Fruit fly (Drosophila melanogaster) whole organism, embryonic: Measurements from ENCODE around the gene mRpS31.
A peak's percentile ranks its signal among the peaks of the same experiment; 100 is the strongest.

Experiments
- Aef1 ChIP-seq: fragments of 200-800 bp; sonication (Bioruptor generic); IDR thresholded peaks from 3 replicates; pipeline ENCODE4 v1.3.6; 2022; ENCODE audit warnings: missing biosample characterization, missing genetic modification characterization
- CG10274 ChIP-seq: fragments of 200-800 bp; sonication (Bioruptor generic); optimal IDR thresholded peaks from 3 replicates; lab custom pipeline; 2017; ENCODE audit warnings: missing biosample characterization, mild to moderate bottlenecking, missing genetic modification characterization
- CG10654 ChIP-seq: fragments of 200-800 bp; sonication (Bioruptor generic); optimal IDR thresholded peaks from 2 replicates; lab custom pipeline; 2016; ENCODE audit warnings: missing biosample characterization, missing genetic modification characterization
- CG10959 ChIP-seq: fragments of 200-800 bp; sonication (Bioruptor generic); IDR thresholded peaks from 2 replicates; pipeline ENCODE4 v1.3.6; 2022; ENCODE audit warnings: missing biosample characterization, missing genetic modification characterization
- CG14050 ChIP-seq: fragments of 200-800 bp; sonication (Bioruptor generic); IDR thresholded peaks from 3 replicates; pipeline ENCODE4 v1.3.6; 2022; ENCODE audit warnings: missing biosample characterization, missing genetic modification characterization
- CG15011 ChIP-seq: fragments of 200-800 bp; sonication (Bioruptor generic); optimal IDR thresholded peaks from 3 replicates; lab custom pipeline; 2018; ENCODE audit warnings: missing biosample characterization, mild to moderate bottlenecking, missing genetic modification characterization
- CG15073 ChIP-seq: fragments of 200-800 bp; sonication (Bioruptor generic); optimal IDR thresholded peaks from 2 replicates; lab custom pipeline; 2016; ENCODE audit warnings: missing biosample characterization, missing genetic modification characterization
- CG1602 ChIP-seq: fragments of 200-800 bp; sonication (Bioruptor generic); optimal IDR thresholded peaks from 3 replicates; lab custom pipeline; 2016; ENCODE audit warnings: missing biosample characterization, missing genetic modification characterization
- CG1647 ChIP-seq: fragments of 200-800 bp; sonication (Bioruptor generic); optimal IDR thresholded peaks from 3 replicates; lab custom pipeline; 2016; ENCODE audit warnings: missing biosample characterization, missing genetic modification characterization
- CG18476 ChIP-seq: fragments of 200-800 bp; sonication (Bioruptor generic); optimal IDR thresholded peaks from 2 replicates; lab custom pipeline; 2016; ENCODE audit warnings: missing biosample characterization, mild to moderate bottlenecking, missing genetic modification characterization
- CG30431 ChIP-seq: fragments of 200-800 bp; sonication (Bioruptor generic); optimal IDR thresholded peaks from 2 replicates; lab custom pipeline; 2017; ENCODE audit warnings: missing biosample characterization, missing genetic modification characterization
- CG31224 ChIP-seq: fragments of 200-800 bp; sonication (Bioruptor generic); IDR thresholded peaks from 2 replicates; pipeline ENCODE4 v1.3.6; 2022; ENCODE audit warnings: missing biosample characterization, missing genetic modification characterization
- CG33557 ChIP-seq: fragments of 200-800 bp; sonication (Bioruptor generic); optimal IDR thresholded peaks from 2 replicates; lab custom pipeline; 2019; ENCODE audit warnings: missing biosample characterization, mild to moderate bottlenecking, missing genetic modification characterization, moderate library complexity
- CG4282 ChIP-seq: fragments of 200-800 bp; sonication (Bioruptor generic); optimal IDR thresholded peaks from 2 replicates; lab custom pipeline; 2016; ENCODE audit warnings: missing biosample characterization, missing genetic modification characterization
- CG4424 ChIP-seq: fragments of 200-800 bp; sonication (Bioruptor generic); optimal IDR thresholded peaks from 3 replicates; lab custom pipeline; 2016; ENCODE audit warnings: missing biosample characterization, missing genetic modification characterization
- CG4707 ChIP-seq: fragments of 200-800 bp; sonication (Bioruptor generic); optimal IDR thresholded peaks from 2 replicates; lab custom pipeline; 2018; ENCODE audit warnings: missing biosample characterization, mild to moderate bottlenecking, missing genetic modification characterization, moderate library complexity
- CG6175 ChIP-seq: fragments of 200-800 bp; sonication (Bioruptor generic); IDR thresholded peaks from 3 replicates; pipeline ENCODE4 v1.3.6; 2022; ENCODE audit warnings: missing biosample characterization, missing genetic modification characterization
- CG6813 ChIP-seq: fragments of 200-800 bp; sonication (Bioruptor generic); optimal IDR thresholded peaks from 2 replicates; lab custom pipeline; 2017; ENCODE audit warnings: missing biosample characterization, missing genetic modification characterization, mild to moderate bottlenecking, moderate library complexity, missing genetic modification reagents
- CG9817 ChIP-seq: fragments of 200-800 bp; sonication (Bioruptor generic); optimal IDR thresholded peaks from 2 replicates; lab custom pipeline; 2018; ENCODE audit warnings: missing biosample characterization, mild to moderate bottlenecking, missing genetic modification characterization, moderate library complexity
- CTCF ChIP-seq: fragments of 200-800 bp; sonication (Bioruptor generic); optimal IDR thresholded peaks from 2 replicates; lab custom pipeline; 2017; ENCODE audit warnings: missing biosample characterization, mild to moderate bottlenecking, missing genetic modification characterization, moderate library complexity
- CrebB ChIP-seq: fragments of 200-800 bp; sonication (Bioruptor generic); optimal IDR thresholded peaks from 3 replicates; lab custom pipeline; 2018; ENCODE audit warnings: missing biosample characterization, mild to moderate bottlenecking, missing genetic modification characterization
- D19A ChIP-seq: fragments of 200-800 bp; optimal IDR thresholded peaks from 3 replicates; lab custom pipeline; 2019; ENCODE audit warnings: missing biosample characterization, mild to moderate bottlenecking, missing genetic modification characterization, moderate library complexity
- Dfd ChIP-seq, 2 experiments: fragments of >200 bp; optimal IDR thresholded peaks; 2 replicates each; lab custom pipeline; 2017; ENCODE audit warnings: missing biosample characterization in 2 of 2, missing genetic modification characterization in 2 of 2
- E2f1 ChIP-seq: fragments of 200-800 bp; sonication (Bioruptor generic); IDR thresholded peaks from 2 replicates; pipeline ENCODE4 v1.3.6; 2022; ENCODE audit warnings: missing biosample characterization, missing genetic modification characterization
- Fer2 ChIP-seq: fragments of 200-800 bp; sonication (Bioruptor generic); optimal IDR thresholded peaks from 2 replicates; lab custom pipeline; 2018; ENCODE audit warnings: missing biosample characterization, mild to moderate bottlenecking, missing genetic modification characterization, moderate library complexity
- Lpt ChIP-seq: fragments of >200 bp; optimal IDR thresholded peaks from 2 replicates; lab custom pipeline; 2018; ENCODE audit warnings: missing biosample characterization, missing genetic modification characterization
- Mad ChIP-seq: fragments of 200-800 bp; sonication (Bioruptor generic); optimal IDR thresholded peaks from 2 replicates; lab custom pipeline; 2016; ENCODE audit warnings: missing biosample characterization, missing genetic modification characterization
- Meics ChIP-seq: fragments of 200-800 bp; sonication (Bioruptor generic); optimal IDR thresholded peaks from 2 replicates; lab custom pipeline; 2017; ENCODE audit warnings: missing biosample characterization, mild to moderate bottlenecking, missing genetic modification characterization
- Oli ChIP-seq: fragments of 200-800 bp; sonication (Bioruptor generic); optimal IDR thresholded peaks from 2 replicates; lab custom pipeline; 2018; ENCODE audit warnings: missing biosample characterization, mild to moderate bottlenecking, missing genetic modification characterization, moderate library complexity
- Optix ChIP-seq: fragments of 200-800 bp; sonication (Bioruptor generic); IDR thresholded peaks from 3 replicates; pipeline ENCODE4 v1.3.6; 2022; ENCODE audit warnings: missing biosample characterization, missing genetic modification characterization
- Taf1 ChIP-seq: fragments of 200-800 bp; sonication (Bioruptor generic); IDR thresholded peaks from 2 replicates; pipeline ENCODE4 v1.3.6; 2022; ENCODE audit warnings: missing biosample characterization, missing genetic modification characterization
- Usf ChIP-seq: fragments of 200-800 bp; sonication (Bioruptor generic); optimal IDR thresholded peaks from 2 replicates; lab custom pipeline; 2017; ENCODE audit warnings: missing genotype, missing biosample characterization, missing genetic modification characterization
- YL-1 ChIP-seq: fragments of 200-800 bp; sonication (Bioruptor generic); optimal IDR thresholded peaks from 3 replicates; lab custom pipeline; 2017; ENCODE audit warnings: missing biosample characterization, mild to moderate bottlenecking, missing genetic modification characterization
- aop ChIP-seq: fragments of 200-800 bp; sonication (Bioruptor generic); IDR thresholded peaks from 2 replicates; pipeline ENCODE4 v1.3.6; 2022; ENCODE audit warnings: missing biosample characterization, missing genetic modification characterization
- cad ChIP-seq: fragments of >200 bp; optimal IDR thresholded peaks from 2 replicates; lab custom pipeline; 2017; ENCODE audit warnings: missing biosample characterization, missing genetic modification characterization
- dati ChIP-seq: fragments of 200-800 bp; sonication (Bioruptor generic); IDR thresholded peaks from 2 replicates; pipeline ENCODE4 v1.3.6; 2022; ENCODE audit warnings: missing biosample characterization, missing genetic modification characterization
- eve ChIP-seq, 2 experiments: fragments of >200 bp; optimal IDR thresholded peaks; 2 replicates each; lab custom pipeline; 2017; ENCODE audit warnings: missing biosample characterization in 2 of 2, missing genetic modification characterization in 2 of 2
- eyg ChIP-seq: fragments of 200-800 bp; sonication (Bioruptor generic); optimal IDR thresholded peaks from 3 replicates; lab custom pipeline; 2016; ENCODE audit warnings: missing biosample characterization, missing genetic modification characterization
- lab ChIP-seq: fragments of 200-800 bp; sonication (Bioruptor generic); optimal IDR thresholded peaks from 3 replicates; lab custom pipeline; 2017; ENCODE audit warnings: missing biosample characterization, missing genetic modification characterization, mild to moderate bottlenecking, moderate library complexity, missing genetic modification reagents
- lbe ChIP-seq: fragments of 200-800 bp; sonication (Bioruptor generic); optimal IDR thresholded peaks from 2 replicates; lab custom pipeline; 2016; ENCODE audit warnings: missing biosample characterization, mild to moderate bottlenecking, missing genetic modification characterization
- lmd ChIP-seq: fragments of 200-800 bp; sonication (Bioruptor generic); IDR thresholded peaks from 2 replicates; pipeline ENCODE4 v1.3.6; 2022; ENCODE audit warnings: missing biosample characterization, missing genetic modification characterization
- otp ChIP-seq: fragments of 200-800 bp; sonication (Bioruptor generic); IDR thresholded peaks from 3 replicates; pipeline ENCODE4, ENCODE4 v1.3.6; 2022; ENCODE audit warnings: missing biosample characterization, missing genetic modification characterization
- pan ChIP-seq, 4 experiments: fragments of >200 bp in 3 of 4; fragments of 200-800 bp in 1 of 4; sonication (Bioruptor generic) in 1 of 4; optimal IDR thresholded peaks in 3 of 4; IDR thresholded peaks in 1 of 4; 2 replicates each; pipeline versions ENCODE4 v1.3.6 to Lab custom; 2017 to 2022; ENCODE audit warnings: missing biosample characterization in 2 of 4, missing genetic modification characterization in 2 of 4, mixed read lengths in 1 of 4
- psq ChIP-seq: fragments of 200-800 bp; sonication (Bioruptor generic); optimal IDR thresholded peaks from 2 replicates; lab custom pipeline; 2017; ENCODE audit warnings: missing biosample characterization, missing genetic modification characterization
- rib ChIP-seq: fragments of 200-800 bp; sonication (Bioruptor generic); IDR thresholded peaks from 2 replicates; pipeline ENCODE4 v1.3.6; 2022; ENCODE audit warnings: missing biosample characterization, missing genetic modification characterization
- ro ChIP-seq: fragments of 200-800 bp; sonication (Bioruptor generic); IDR thresholded peaks from 2 replicates; pipeline ENCODE4 v1.3.6; 2022; ENCODE audit warnings: missing biosample characterization, missing genetic modification characterization
- schlank ChIP-seq: fragments of 200-800 bp; sonication (Bioruptor generic); optimal IDR thresholded peaks from 2 replicates; lab custom pipeline; 2018; ENCODE audit warnings: missing biosample characterization, mild to moderate bottlenecking, missing genetic modification characterization
- sima ChIP-seq: fragments of 200-800 bp; sonication (Bioruptor generic); optimal IDR thresholded peaks from 2 replicates; lab custom pipeline; 2016; ENCODE audit warnings: missing biosample characterization, missing genetic modification characterization
- slbo ChIP-seq: fragments of 200-800 bp; sonication (Bioruptor generic); IDR thresholded peaks from 2 replicates; pipeline ENCODE4 v1.3.6; 2022; ENCODE audit warnings: missing biosample characterization, missing genetic modification characterization
- trh ChIP-seq: fragments of 200-800 bp; sonication (Bioruptor generic); optimal IDR thresholded peaks from 2 replicates; lab custom pipeline; 2016; ENCODE audit warnings: missing biosample characterization, missing genetic modification characterization
- twi ChIP-seq: fragments of 200-800 bp; optimal IDR thresholded peaks from 2 replicates; lab custom pipeline; 2019; ENCODE audit warnings: missing biosample characterization, mild to moderate bottlenecking, missing genetic modification characterization, moderate library complexity
- z ChIP-seq: fragments of 200-800 bp; sonication (Bioruptor generic); IDR thresholded peaks from 3 replicates; pipeline ENCODE4 v1.3.6; 2022; ENCODE audit warnings: missing biosample characterization, missing genetic modification characterization

Gene mRpS31

DNA sequence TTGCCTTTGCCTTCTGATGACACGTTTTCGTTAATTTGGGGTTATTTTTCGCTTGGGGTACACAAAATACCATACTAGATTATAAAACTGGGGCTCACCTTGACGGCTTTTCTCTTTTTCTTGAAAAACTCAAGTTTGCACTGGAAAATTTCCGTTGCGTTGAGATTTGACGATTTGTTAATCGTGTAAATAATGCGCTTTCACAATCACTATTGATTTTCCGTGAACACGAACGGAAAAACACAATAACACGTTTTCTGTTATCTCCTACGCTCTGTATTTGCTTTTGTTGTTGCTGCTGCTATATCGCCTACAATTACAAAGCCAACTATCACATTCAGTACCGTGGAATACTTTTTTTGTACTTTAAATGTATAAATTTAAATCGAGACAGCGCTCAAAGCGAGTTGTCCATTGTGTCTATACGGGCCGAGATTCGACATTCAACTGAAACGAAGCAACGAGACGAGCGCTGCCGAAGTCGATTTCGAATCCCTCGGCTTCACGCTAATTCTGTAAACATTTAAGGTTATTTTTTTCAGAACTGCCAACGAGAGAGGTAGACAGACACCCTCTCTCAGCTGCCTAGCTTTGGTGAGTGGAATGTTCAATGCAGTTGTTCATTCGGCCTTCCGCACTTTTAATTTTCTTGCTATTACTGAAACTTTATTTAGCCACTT, 41.5 kb downstream of the mRpS31 start (continued):
- TF ChIP-seq trh (GFP tag; lab: Kevin White, UChicago) (no peak), eve (GFP tag; optimal IDR thresholded peaks at IDR 0.05; lab: Kevin White, UChicago) (no peak), lab (GFP tag; lab: Kevin White, UChicago) (peak; percentile 23), sima (no peak), Fer2 (tag; lab: Kevin White, UChicago) (no peak), CG4424 (no peak), CG10654 (GFP tag; lab: Kevin White, UChicago) (no peak), CG14050 (GFP tag; lab: Robert Waterston, UW) (no peak), CG6813 (GFP tag; lab: Kevin White, UChicago) (no peak), z (GFP tag; lab: Robert Waterston, UW) (peak; percentile 61; the same call in 2 of the 3 replicates), CG33557 (GFP tag; lab: Kevin White, UChicago) (no peak), YL-1 (GFP tag; lab: Kevin White, UChicago) (no peak), slbo (GFP tag; lab: Robert Waterston, UW) (no peak), Mad (no peak), CG4707 (GFP tag; lab: Kevin White, UChicago) (peak; percentile 11), lmd (GFP tag; lab: Robert Waterston, UW) (no peak), Lpt (GFP tag; lab: Kevin White, UChicago) (no peak), rib (peak; percentile 66), CG9817 (tag; lab: Kevin White, UChicago) (no peak), CG4282 (GFP tag; lab: Kevin White, UChicago) (no peak), cad (no peak), CG15073 (no peak), CG15011 (GFP tag; lab: Kevin White, UChicago) (no peak), CG30431 (GFP tag; lab: Kevin White, UChicago) (no peak), Meics (no peak), E2f1 (GFP tag; lab: Robert Waterston, UW) (no peak; the same call in 1 of the 2 replicates), psq (GFP tag; lab: Kevin White, UChicago) (no peak), CrebB (peak; percentile 33), pan (optimal IDR thresholded peaks at IDR 0.05; lab: Kevin White, UChicago) (no peak), pan (GFP tag; optimal IDR thresholded peaks at IDR 0.05 in 1 of 2, IDR thresholded peaks at IDR 0.05 in 1 of 2) (no peak), Usf (GFP tag; lab: Kevin White, UChicago) (no peak), Dfd (GFP tag; optimal IDR thresholded peaks at IDR 0.05; lab: Kevin White, UChicago) (no peak), CG1602 (GFP tag; lab: Kevin White, UChicago) (no peak), aop (GFP tag; lab: Robert Waterston, UW) (no peak; the same call in 1 of the 2 replicates), schlank (tag; lab: Kevin White, UChicago) (peak; percentile 5), CG18476 (no peak), CG10959 (GFP tag; lab: Robert Waterston, UW) (no peak), CG1647 (no peak), otp (GFP tag; lab: Robert Waterston, UW) (peak; percentile 55; the same call in 1 of the 3 replicates), Oli (tag; lab: Kevin White, UChicago) (no peak), CG10274 (GFP tag; lab: Kevin White, UChicago) (no peak), CTCF (GFP tag; lab: Kevin White, UChicago) (no peak), twi (tag; lab: Kevin White, UChicago) (no peak), ro (GFP tag; lab: Robert Waterston, UW) (no peak), eyg (GFP tag; lab: Kevin White, UChicago) (no peak), dati (GFP tag; lab: Robert Waterston, UW) (no peak), Optix (GFP tag; lab: Robert Waterston, UW) (no peak), Aef1 (GFP tag; lab: Robert Waterston, UW) (no peak), D19A (peak; percentile 48), Taf1 (GFP tag; lab: Robert Waterston, UW) (no peak), CG6175 (GFP tag; lab: Robert Waterston, UW) (no peak), lbe (GFP tag; lab: Kevin White, UChicago) (no peak), CG31224 (GFP tag; lab: Robert Waterston, UW) (no peak)
